Worm (Caenorhabditis elegans): ENCODE measurements around the gene npp-26.

npp-26 gene

ce11 chrIV:4784687-4785086 is 20.2 kb downstream of the npp-26 start:
- peak; percentile 13 for TF ChIP-seq dve-1 (tag; optimal IDR thresholded peaks at IDR 0.05; ENCODE audit: insufficient read depth)
- TF ChIP-seq snpc-1.2 (GFP tag; IDR thresholded peaks at IDR 0.05) = 0 out of 2 replicates have a peak, but pooled peaks have one; percentile 10

- TF ChIP-seq ZK337.2 (GFP tag; IDR thresholded peaks at IDR 0.05) = no peak
- TF ChIP-seq dpl-1 (GFP tag; optimal IDR thresholded peaks at IDR 0.05) = no peak
- TF ChIP-seq hlh-30 (tag; optimal IDR thresholded peaks at IDR 0.05; ENCODE audit: insufficient read depth) = peak; percentile 67
- no peak for TF ChIP-seq rbr-2 (tag; optimal IDR thresholded peaks at IDR 0.05)
- TF ChIP-seq hif-1 (tag; optimal IDR thresholded peaks at IDR 0.05) = peak in 1 of 2 experiments; percentile 33
- TF ChIP-seq unc-62 (GFP tag; optimal IDR thresholded peaks at IDR 0.05 in 1 of 2) = peak in 1 of 2 experiments; percentile 92
- TF ChIP-seq unc-62 (tag; optimal IDR thresholded peaks at IDR 0.05) = no peak
- no peak for TF ChIP-seq nhr-11 (tag; optimal IDR thresholded peaks at IDR 0.05)
- no peak for TF ChIP-seq lin-39 (tag; optimal IDR thresholded peaks at IDR 0.05)
- TF ChIP-seq nhr-237 (tag; optimal IDR thresholded peaks at IDR 0.05) = no peak
- TF ChIP-seq F49E8.2 (tag; optimal IDR thresholded peaks at IDR 0.05; ENCODE audit: borderline replicate concordance) = no peak
- TF ChIP-seq egl-43 (GFP tag; IDR thresholded peaks at IDR 0.05) = no peak
- TF ChIP-seq unc-39 (tag; optimal IDR thresholded peaks at IDR 0.05) = no peak
- TF ChIP-seq nhr-25 (tag; optimal IDR thresholded peaks at IDR 0.05; ENCODE audit: borderline replicate concordance, insufficient read depth) = no peak
- TF ChIP-seq dmd-8 (GFP tag; IDR thresholded peaks at IDR 0.05) = no peak
- TF ChIP-seq lir-3 (tag; optimal IDR thresholded peaks at IDR 0.05) = no peak
- TF ChIP-seq dmd-6 (GFP tag; IDR thresholded peaks at IDR 0.05) = peak; percentile 72
- no peak for TF ChIP-seq arid-1 (GFP tag; conservative IDR thresholded peaks at IDR 0.05)
- no peak for TF ChIP-seq T26A8.4 (GFP tag; IDR thresholded peaks at IDR 0.05)
- TF ChIP-seq Y105C5A.15 (GFP tag; IDR thresholded peaks at IDR 0.05) = no peak
- TF ChIP-seq madf-5 (GFP tag; IDR thresholded peaks at IDR 0.05) = no peak
- no peak for TF ChIP-seq duxl-1 (tag; optimal IDR thresholded peaks at IDR 0.05; ENCODE audit: poor library complexity)
- no peak for TF ChIP-seq nhr-42 (GFP tag; IDR thresholded peaks at IDR 0.05)
- TF ChIP-seq zag-1 (tag; optimal IDR thresholded peaks at IDR 0.05) = no peak
- no peak for TF ChIP-seq mxl-2 (GFP tag; conservative IDR thresholded peaks at IDR 0.05)
- no peak for TF ChIP-seq F10B5.3 (tag; optimal IDR thresholded peaks at IDR 0.05)
- TF ChIP-seq sdz-12 (GFP tag; optimal IDR thresholded peaks at IDR 0.05) = no peak
- TF ChIP-seq dve-1 (tag; optimal IDR thresholded peaks at IDR 0.05; ENCODE audit: insufficient read depth) = peak; percentile 81
- TF ChIP-seq php-3 (GFP tag; IDR thresholded peaks at IDR 0.05) = no peak
- TF ChIP-seq lin-29 (GFP tag; IDR thresholded peaks at IDR 0.05) = no peak
- TF ChIP-seq lin-13 (GFP tag; optimal IDR thresholded peaks at IDR 0.05) = no peak
- peak; percentile 63 for TF ChIP-seq nhr-48 (tag; optimal IDR thresholded peaks at IDR 0.05)
- TF ChIP-seq Y5F2A.4 (GFP tag; optimal IDR thresholded peaks at IDR 0.05) = no peak
- no peak for TF ChIP-seq lin-38 (GFP tag; IDR thresholded peaks at IDR 0.05)
- peak; percentile 45 for TF ChIP-seq mep-1 (tag; optimal IDR thresholded peaks at IDR 0.05)
- TF ChIP-seq madf-9 (GFP tag; conservative IDR thresholded peaks at IDR 0.05) = no peak
- TF ChIP-seq spr-1 (tag; optimal IDR thresholded peaks at IDR 0.05) = no peak
- no peak for TF ChIP-seq ZK546.5 (tag; optimal IDR thresholded peaks at IDR 0.05)
- no peak for TF ChIP-seq Y75B8A.6 (GFP tag; IDR thresholded peaks at IDR 0.05)
- TF ChIP-seq cey-2 (tag; optimal IDR thresholded peaks at IDR 0.05; ENCODE audit: borderline replicate concordance, insufficient read depth) = no peak
- no peak for TF ChIP-seq zfp-2 (tag; optimal IDR thresholded peaks at IDR 0.05)
- TF ChIP-seq fos-1 (tag; optimal IDR thresholded peaks at IDR 0.05) = no peak
- no peak for TF ChIP-seq fkh-10 (GFP tag; optimal IDR thresholded peaks at IDR 0.05)
- TF ChIP-seq nhr-111 (GFP tag; optimal IDR thresholded peaks at IDR 0.05) = no peak
- no peak for TF ChIP-seq snpc-1.2 (GFP tag; IDR thresholded peaks at IDR 0.05)
- peak; percentile 14 for TF ChIP-seq ztf-7 (tag; optimal IDR thresholded peaks at IDR 0.05)
- no peak for TF ChIP-seq egl-27 (tag; optimal IDR thresholded peaks at IDR 0.05)
- no peak for TF ChIP-seq dmd-9 (GFP tag; IDR thresholded peaks at IDR 0.05)
Measured at ce11 chrIV:4788332-4788731, 23.8 kb downstream of the npp-26 start, which contains the start of gene nhr-104. Gene nhr-104, minus strand, starts transcription at chrIV:4788692.
